Worm (Caenorhabditis elegans): ENCODE data around the gene srx-9.

The srx-9 gene

DNA sequence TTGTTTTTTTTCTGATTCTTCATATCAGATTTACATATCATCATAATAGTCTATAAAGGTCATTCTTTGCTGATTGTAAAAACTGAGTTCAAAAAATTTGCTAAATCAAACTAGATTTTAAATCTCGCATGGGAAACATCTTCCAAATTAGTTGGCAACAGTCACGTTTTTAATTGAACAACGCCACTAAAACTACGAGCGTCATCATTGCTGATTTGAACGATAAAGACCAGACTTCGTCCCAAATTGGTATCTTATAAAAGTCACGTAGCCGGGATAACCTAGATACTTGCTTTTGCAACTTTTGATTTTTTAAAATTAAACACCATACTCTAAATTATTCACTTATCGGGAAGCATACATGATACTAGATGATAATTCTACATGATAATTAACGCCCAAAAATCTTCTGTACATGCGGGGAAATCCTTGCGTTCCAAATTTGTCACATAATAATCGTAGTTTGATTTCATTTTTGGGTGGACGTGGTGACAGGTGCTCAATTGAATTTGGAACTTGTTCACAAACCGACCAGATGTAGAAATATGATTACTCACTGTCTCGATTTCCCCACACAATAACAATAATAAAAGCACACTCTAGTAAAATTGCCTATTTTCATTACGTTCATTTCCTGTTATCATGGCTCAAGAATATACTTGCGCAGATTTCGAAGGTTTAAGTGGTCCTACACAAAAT is 21.9 kb upstream of the srx-9 start, which contains the start of gene srw-67:
TSS of gene srw-67 (plus strand) at position 643 of the 699 bp plus-strand sequence.
- no peak for TF ChIP-seq nhr-232 (tag; optimal IDR thresholded peaks at IDR 0.05)
- no peak for TF ChIP-seq odd-2 (tag; optimal IDR thresholded peaks at IDR 0.05)
- no peak for TF ChIP-seq F13H6.1 (tag; optimal IDR thresholded peaks at IDR 0.05)
- TF ChIP-seq rnt-1 (tag; optimal IDR thresholded peaks at IDR 0.05) = no peak
- TF ChIP-seq eyg-1 (tag; optimal IDR thresholded peaks at IDR 0.05) = no peak
- no peak for TF ChIP-seq ceh-31 (tag; optimal IDR thresholded peaks at IDR 0.05)
- no peak for TF ChIP-seq ets-4 (tag; optimal IDR thresholded peaks at IDR 0.05)
- TF ChIP-seq sdc-2 (tag; optimal IDR thresholded peaks at IDR 0.05) = no peak
- TF ChIP-seq unc-42 (tag; optimal IDR thresholded peaks at IDR 0.05) = no peak
- TF ChIP-seq ttx-3 (tag; optimal IDR thresholded peaks at IDR 0.05) = no peak
- TF ChIP-seq zip-5 (tag; optimal IDR thresholded peaks at IDR 0.05) = no peak
- no peak for TF ChIP-seq K02D7.2 (tag; optimal IDR thresholded peaks at IDR 0.05)
- TF ChIP-seq tbx-7 (tag; optimal IDR thresholded peaks at IDR 0.05) = no peak
- TF ChIP-seq ceh-19 (GFP tag; optimal IDR thresholded peaks at IDR 0.05) = no peak
- TF ChIP-seq pat-9 (tag; optimal IDR thresholded peaks at IDR 0.05) = no peak
- TF ChIP-seq ahr-1 (tag; optimal IDR thresholded peaks at IDR 0.05) = no peak
- TF ChIP-seq hlh-30 (tag; optimal IDR thresholded peaks at IDR 0.05; ENCODE audit: insufficient read depth) = no peak
- TF ChIP-seq pha-2 (tag; optimal IDR thresholded peaks at IDR 0.05) = no peak

DNA sequence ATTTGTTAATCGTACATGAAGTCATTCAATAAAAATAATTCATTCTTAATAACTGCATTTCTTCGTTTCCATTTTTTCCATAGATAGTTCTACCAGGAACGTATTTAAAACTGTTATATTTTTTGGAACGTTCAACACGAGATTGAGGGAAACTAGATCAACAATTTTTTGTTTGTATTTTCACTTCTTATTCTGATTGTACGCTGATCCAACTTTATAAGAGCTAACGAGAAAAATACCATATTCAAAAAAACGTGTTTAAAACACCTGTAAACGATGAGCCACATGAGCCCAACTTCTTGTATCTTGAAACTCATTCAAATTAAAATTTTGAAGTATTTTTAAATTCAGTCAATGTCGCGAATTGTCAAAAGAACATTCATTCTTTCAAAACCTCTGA is 21.3 kb upstream of the srx-9 start:
- no peak for TF ChIP-seq unc-42 (tag; optimal IDR thresholded peaks at IDR 0.05)
- TF ChIP-seq ceh-48 (tag; optimal IDR thresholded peaks at IDR 0.05) = no peak
- no peak for TF ChIP-seq unc-3 (GFP tag; conservative IDR thresholded peaks at IDR 0.05)
- no peak for TF ChIP-seq unc-3 (tag; optimal IDR thresholded peaks at IDR 0.05)
- no peak for TF ChIP-seq tbx-7 (tag; optimal IDR thresholded peaks at IDR 0.05)
- TF ChIP-seq rnt-1 (tag; optimal IDR thresholded peaks at IDR 0.05) = no peak
- no peak for TF ChIP-seq ttx-3 (tag; optimal IDR thresholded peaks at IDR 0.05)
- TF ChIP-seq elt-4 (tag; optimal IDR thresholded peaks at IDR 0.05) = no peak
- TF ChIP-seq ahr-1 (tag; optimal IDR thresholded peaks at IDR 0.05) = no peak
- TF ChIP-seq ceh-30 (tag; optimal IDR thresholded peaks at IDR 0.05) = no peak

DNA sequence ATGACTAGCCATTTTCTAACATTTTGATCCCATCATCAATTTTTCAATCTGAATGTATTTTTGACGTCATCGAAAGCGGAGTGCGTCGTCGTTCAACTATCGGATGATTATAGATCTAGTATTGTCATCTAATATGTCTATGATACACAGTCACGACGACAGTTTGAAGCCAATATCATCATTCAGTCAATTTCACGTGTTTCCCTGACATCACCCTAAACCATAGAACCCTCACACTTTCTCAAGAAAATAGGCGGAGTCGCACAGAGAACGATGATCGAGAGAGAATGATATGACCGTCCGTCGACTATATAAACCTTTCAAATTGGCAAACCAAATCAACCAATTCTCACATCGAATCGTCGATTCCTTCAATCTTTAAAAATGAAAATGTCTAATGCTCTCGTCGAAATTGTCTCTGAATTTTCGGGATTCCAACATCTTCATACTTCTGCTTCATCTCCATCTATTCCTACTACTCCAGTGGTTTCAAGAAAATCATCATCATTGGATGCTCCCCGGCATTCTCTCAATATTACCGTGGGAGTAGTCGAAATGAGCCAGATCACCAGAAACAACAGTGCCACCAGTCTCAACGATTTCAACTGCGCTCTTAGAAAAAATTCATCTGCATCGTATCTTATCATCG is 20.6 kb upstream of the srx-9 start, which contains the start of gene F18E3.13:
TSS of gene F18E3.13 (plus strand) at position 385 of the 649 bp plus-strand sequence.
- TF ChIP-seq ref-2 (tag; optimal IDR thresholded peaks at IDR 0.05) = no peak
- no peak for TF ChIP-seq pax-1 (tag; optimal IDR thresholded peaks at IDR 0.05)
- TF ChIP-seq pat-9 (tag; optimal IDR thresholded peaks at IDR 0.05) = no peak
- TF ChIP-seq K09A11.1 (tag; optimal IDR thresholded peaks at IDR 0.05; ENCODE audit: insufficient read depth) = no peak
- no peak for TF ChIP-seq pros-1 (tag; optimal IDR thresholded peaks at IDR 0.05)
- no peak for TF ChIP-seq pha-4 (tag; optimal IDR thresholded peaks at IDR 0.05)
- no peak for TF ChIP-seq T23F11.4 (GFP tag; optimal IDR thresholded peaks at IDR 0.05)
- TF ChIP-seq ceh-45 (GFP tag; IDR thresholded peaks at IDR 0.05) = no peak
- TF ChIP-seq tbx-7 (tag; optimal IDR thresholded peaks at IDR 0.05) = no peak
- no peak for TF ChIP-seq sox-2 (GFP tag; IDR thresholded peaks at IDR 0.05)
- TF ChIP-seq ahr-1 (tag; optimal IDR thresholded peaks at IDR 0.05) = no peak
- no peak for TF ChIP-seq dmd-4 (tag; optimal IDR thresholded peaks at IDR 0.05; ENCODE audit: borderline replicate concordance)
- no peak for TF ChIP-seq ceh-30 (tag; optimal IDR thresholded peaks at IDR 0.05)
- TF ChIP-seq ceh-14 (tag; optimal IDR thresholded peaks at IDR 0.05) = no peak
- no peak for TF ChIP-seq hlh-15 (tag; optimal IDR thresholded peaks at IDR 0.05)
- no peak for TF ChIP-seq ceh-31 (tag; optimal IDR thresholded peaks at IDR 0.05)
- no peak for TF ChIP-seq rnt-1 (tag; optimal IDR thresholded peaks at IDR 0.05)

ce11 chrV:7414909-7415308 is 19.6 kb upstream of the srx-9 start, which contains the start of gene F18E3.12:
Gene F18E3.12 (plus strand): TSS chrV:7414985.
- no peak for TF ChIP-seq hlh-6 (tag; optimal IDR thresholded peaks at IDR 0.05)
- TF ChIP-seq nhr-11 (tag; optimal IDR thresholded peaks at IDR 0.05) = no peak
- no peak for TF ChIP-seq elt-4 (tag; optimal IDR thresholded peaks at IDR 0.05)
- TF ChIP-seq odd-2 (tag; optimal IDR thresholded peaks at IDR 0.05) = no peak
- TF ChIP-seq elt-2 (tag; optimal IDR thresholded peaks at IDR 0.05) = no peak
- TF ChIP-seq C08G9.2 (tag; optimal IDR thresholded peaks at IDR 0.05) = no peak
- no peak for TF ChIP-seq ceh-14 (tag; optimal IDR thresholded peaks at IDR 0.05)
- TF ChIP-seq lin-11 (tag; optimal IDR thresholded peaks at IDR 0.05) = no peak
